Worm (Caenorhabditis elegans) whole organism, early embryonic: ENCODE measurements around the gene F52B10.3.

ENCODE experiments used
- B0310.2 ChIP-seq: sonication (generic microtip); optimal IDR thresholded peaks from 2 replicates; lab custom pipeline; 2016; ENCODE audit warnings: mild to moderate bottlenecking, missing genetic modification characterization, missing compliant biosample characterization
- F13C5.2 ChIP-seq: sonication (generic microtip); optimal IDR thresholded peaks from 2 replicates; lab custom pipeline; 2017; ENCODE audit warnings: mild to moderate bottlenecking, missing genetic modification characterization, inconsistent platforms, missing compliant biosample characterization
- aly-1 ChIP-seq: sonication (generic microtip); optimal IDR thresholded peaks from 2 replicates; lab custom pipeline; 2016; ENCODE audit warnings: missing genetic modification characterization, missing compliant biosample characterization
- ama-1 ChIP-seq: fragments of 150-350 bp; optimal IDR thresholded peaks from 2 replicates; lab custom pipeline; 2014
- ceh-13 ChIP-seq: fragments of 200-800 bp; sonication (Bioruptor generic); optimal IDR thresholded peaks from 2 replicates; lab custom pipeline; 2018; ENCODE audit warnings: mild to moderate bottlenecking, missing genetic modification characterization, missing compliant biosample characterization
- ceh-36 ChIP-seq: sonication (generic microtip); optimal IDR thresholded peaks from 2 replicates; lab custom pipeline; 2016; ENCODE audit warnings: missing genetic modification characterization, inconsistent platforms, missing compliant biosample characterization
- ets-7 ChIP-seq: sonication (generic microtip); optimal IDR thresholded peaks from 2 replicates; lab custom pipeline; 2016; ENCODE audit warnings: missing genotype, missing genetic modification characterization, missing compliant biosample characterization
- flt-1 ChIP-seq: fragments of 200-800 bp; sonication (Bioruptor generic); IDR thresholded peaks from 2 replicates; pipeline ENCODE4 v1.3.6; 2022; ENCODE audit warnings: missing genetic modification characterization, missing compliant biosample characterization
- hmbx-1 ChIP-seq: sonication (generic microtip); optimal IDR thresholded peaks from 2 replicates; lab custom pipeline; 2016; ENCODE audit warnings: mild to moderate bottlenecking, missing genetic modification characterization, missing compliant biosample characterization
- hmg-4 ChIP-seq: fragments of 200-800 bp; sonication (Bioruptor generic); optimal IDR thresholded peaks from 2 replicates; lab custom pipeline; 2018; ENCODE audit warnings: mild to moderate bottlenecking, missing genetic modification characterization, missing compliant biosample characterization
- hnd-1 ChIP-seq: sonication (generic microtip); optimal IDR thresholded peaks from 2 replicates; lab custom pipeline; 2016; ENCODE audit warnings: missing genetic modification characterization, missing compliant biosample characterization
- pes-1 ChIP-seq: fragments of 200-800 bp; sonication (Bioruptor generic); IDR thresholded peaks from 2 replicates; pipeline ENCODE4 v1.3.6; 2022; ENCODE audit warnings: missing genetic modification reagents, missing genetic modification characterization, missing compliant biosample characterization
- scrt-1 ChIP-seq: fragments of 200-800 bp; sonication (Bioruptor generic); IDR thresholded peaks from 2 replicates; pipeline ENCODE4 v1.3.6; 2022; ENCODE audit warnings: missing genetic modification characterization, missing compliant biosample characterization
- sea-1 ChIP-seq: fragments of 200-800 bp; sonication (Bioruptor generic); conservative IDR thresholded peaks from 2 replicates; pipeline ENCODE4 v1.3.6; 2022; ENCODE audit warnings: missing genetic modification characterization, missing compliant biosample characterization
- tbx-11 ChIP-seq: fragments of 200-800 bp; sonication (Bioruptor generic); IDR thresholded peaks from 2 replicates; pipeline ENCODE4 v1.3.6; 2022; ENCODE audit warnings: missing genetic modification characterization, missing compliant biosample characterization
- tbx-37 ChIP-seq: fragments of 200-800 bp; sonication (Bioruptor generic); conservative IDR thresholded peaks from 2 replicates; pipeline ENCODE4 v1.3.6; 2022; ENCODE audit warnings: missing genetic modification reagents, missing genetic modification characterization, missing compliant biosample characterization
- tra-4 ChIP-seq: sonication (generic microtip); optimal IDR thresholded peaks from 2 replicates; lab custom pipeline; 2017; ENCODE audit warnings: missing genetic modification characterization, missing compliant biosample characterization

Gene F52B10.3

ce11 chrX:2852388-2852908, 45.7 kb downstream of the F52B10.3 start, which contains the start of gene kin-29:
Gene kin-29 (minus strand): TSS chrX:2852438.
- no peak for TF ChIP-seq ets-7 (tag; lab: Kevin White, UChicago)
- peak; percentile 85 for TF ChIP-seq aly-1 (tag; lab: Kevin White, UChicago)
- no peak for TF ChIP-seq ceh-36
- no peak for TF ChIP-seq pes-1 (GFP tag; lab: Robert Waterston, UW)
- peak; percentile 38; the same call in 1 of the 2 replicates for TF ChIP-seq scrt-1 (GFP tag; lab: Robert Waterston, UW)
- TF ChIP-seq sea-1 (GFP tag; lab: Robert Waterston, UW), result no peak
- peak; percentile 94 for TF ChIP-seq hmg-4 (GFP tag; lab: Kevin White, UChicago)
- peak; percentile 50 for TF ChIP-seq tra-4 (tag; lab: Kevin White, UChicago)
- TF ChIP-seq hmbx-1, result no peak
- no peak for TF ChIP-seq tbx-11
- TF ChIP-seq flt-1 (GFP tag; lab: Robert Waterston, UW), result peak; percentile 3; the same call in 1 of the 2 replicates
- peak; percentile 82 for TF ChIP-seq F13C5.2 (tag; lab: Kevin White, UChicago)
- no peak for TF ChIP-seq ama-1 (lab: Kevin White, UChicago)
- no peak for TF ChIP-seq tbx-37 (GFP tag; lab: Robert Waterston, UW)
- no peak for TF ChIP-seq B0310.2
- peak; percentile 12 for TF ChIP-seq hnd-1 (tag; lab: Kevin White, UChicago)
- TF ChIP-seq ceh-13 (GFP tag; lab: Kevin White, UChicago), result no peak

ce11 chrX:2843508-2843907, 54.6 kb downstream of the F52B10.3 start:
- no peak for TF ChIP-seq tbx-37 (GFP tag; lab: Robert Waterston, UW)
- TF ChIP-seq aly-1 (tag; lab: Kevin White, UChicago), result no peak
- TF ChIP-seq F13C5.2 (tag; lab: Kevin White, UChicago), result no peak
- TF ChIP-seq hnd-1 (tag; lab: Kevin White, UChicago), result no peak
- TF ChIP-seq ets-7 (tag; lab: Kevin White, UChicago), result no peak
- TF ChIP-seq flt-1 (GFP tag; lab: Robert Waterston, UW), result no peak
- TF ChIP-seq tra-4 (tag; lab: Kevin White, UChicago), result no peak
